Worm (Caenorhabditis elegans) whole organism, L1 larva: Measurements from ENCODE around the gene clec-31.

Experiments used
- C04F5.9 ChIP-seq: sonication (generic microtip); optimal IDR thresholded peaks from 2 replicates; lab custom pipeline; 2016; ENCODE audit warnings: missing genetic modification characterization, missing compliant biosample characterization
- C34B4.2 ChIP-seq: sonication (generic microtip); optimal IDR thresholded peaks from 2 replicates; lab custom pipeline; 2017; ENCODE audit warnings: mild to moderate bottlenecking, missing genetic modification characterization, missing compliant biosample characterization
- alr-1 ChIP-seq: fragments of 200-800 bp; sonication (Bioruptor generic); optimal IDR thresholded peaks from 2 replicates; lab custom pipeline; 2018; ENCODE audit warnings: borderline replicate concordance, mild to moderate bottlenecking, missing genetic modification characterization, missing compliant biosample characterization
- ceh-82 ChIP-seq, 3 experiments: fragments of 150-350 bp in 1 of 3; sonication (generic microtip) in 2 of 3; optimal IDR thresholded peaks; 2 replicates each; lab custom pipeline; 2014 to 2017; ENCODE audit warnings: missing biosample characterization in 3 of 3, missing genetic modification characterization in 3 of 3
- ceh-88 ChIP-seq: fragments of 200-800 bp; sonication (Bioruptor generic); IDR thresholded peaks from 2 replicates; pipeline ENCODE4 v1.3.6; 2022; ENCODE audit warnings: missing genetic modification characterization, missing compliant biosample characterization
- ceh-90 ChIP-seq: sonication (generic microtip); optimal IDR thresholded peaks from 2 replicates; lab custom pipeline; 2016; ENCODE audit warnings: missing genetic modification characterization, missing compliant biosample characterization
- efl-3 ChIP-seq: fragments of 200-800 bp; sonication (Bioruptor generic); optimal IDR thresholded peaks from 2 replicates; lab custom pipeline; 2018; ENCODE audit warnings: mild to moderate bottlenecking, missing genetic modification characterization, missing compliant biosample characterization
- elt-3 ChIP-seq, 6 experiments: fragments of 150-350 bp in 1 of 6; sonication (generic microtip); optimal IDR thresholded peaks; 2 replicates each; lab custom pipeline; 2017 to 2018; ENCODE audit warnings: missing biosample characterization in 6 of 6, missing genetic modification characterization in 6 of 6, inconsistent platforms in 1 of 6
- fkh-10 ChIP-seq: sonication (generic microtip); optimal IDR thresholded peaks from 2 replicates; lab custom pipeline; 2017; ENCODE audit warnings: missing biosample characterization, missing genetic modification reagents, missing genetic modification characterization
- hlh-17 ChIP-seq: fragments of 200-800 bp; sonication (Bioruptor generic); optimal IDR thresholded peaks from 2 replicates; lab custom pipeline; 2018; ENCODE audit warnings: missing genetic modification characterization, mild to moderate bottlenecking, missing compliant biosample characterization, moderate library complexity, borderline replicate concordance
- hlh-4 ChIP-seq: sonication (generic microtip); optimal IDR thresholded peaks from 2 replicates; lab custom pipeline; 2016; ENCODE audit warnings: mild to moderate bottlenecking, missing genetic modification characterization, missing compliant biosample characterization
- isw-1 ChIP-seq: fragments of 200-800 bp; sonication (Bioruptor generic); IDR thresholded peaks from 2 replicates; pipeline ENCODE4 v1.3.6; 2022; ENCODE audit warnings: missing genetic modification characterization, missing compliant biosample characterization
- lin-15B ChIP-seq: fragments of 150-350 bp; sonication (generic microtip); optimal IDR thresholded peaks from 3 replicates; lab custom pipeline; 2014; ENCODE audit warnings: missing biosample characterization, missing genetic modification characterization
- lin-39 ChIP-seq: fragments of 150-350 bp; optimal IDR thresholded peaks from 2 replicates; lab custom pipeline; 2014; ENCODE audit warnings: missing biosample characterization, missing genetic modification reagents, missing genetic modification characterization
- lsy-2 ChIP-seq, 2 experiments: fragments of 150-350 bp; optimal IDR thresholded peaks; 2 replicates each; lab custom pipeline; 2014; ENCODE audit warnings: missing biosample characterization in 2 of 2, missing genetic modification characterization in 2 of 2
- mef-2 ChIP-seq: fragments of 150-350 bp; optimal IDR thresholded peaks from 2 replicates; lab custom pipeline; 2014; ENCODE audit warnings: missing biosample characterization, missing genetic modification characterization
- nhr-11 ChIP-seq: fragments of 150-350 bp; optimal IDR thresholded peaks from 2 replicates; lab custom pipeline; 2014; ENCODE audit warnings: missing biosample characterization, missing genetic modification characterization
- nhr-20 ChIP-seq: sonication (generic microtip); optimal IDR thresholded peaks from 2 replicates; lab custom pipeline; 2016; ENCODE audit warnings: mild to moderate bottlenecking, missing genetic modification characterization, missing compliant biosample characterization
- nhr-28 ChIP-seq: fragments of 150-350 bp; optimal IDR thresholded peaks from 2 replicates; lab custom pipeline; 2014; ENCODE audit warnings: missing biosample characterization, missing genetic modification characterization
- nhr-47 ChIP-seq: sonication (generic microtip); optimal IDR thresholded peaks from 2 replicates; lab custom pipeline; 2016; ENCODE audit warnings: mild to moderate bottlenecking, missing genetic modification characterization, moderate library complexity, missing compliant biosample characterization
- nhr-71 ChIP-seq: sonication (generic microtip); optimal IDR thresholded peaks from 2 replicates; lab custom pipeline; 2016; ENCODE audit warnings: mild to moderate bottlenecking, missing genetic modification characterization, moderate library complexity, missing compliant biosample characterization
- nhr-76 ChIP-seq: sonication (generic microtip); optimal IDR thresholded peaks from 2 replicates; lab custom pipeline; 2017; ENCODE audit warnings: missing biosample characterization, missing genetic modification characterization
- nhr-90 ChIP-seq: sonication (generic microtip); optimal IDR thresholded peaks from 2 replicates; lab custom pipeline; 2016; ENCODE audit warnings: mild to moderate bottlenecking, missing genetic modification characterization, missing compliant biosample characterization; ENCODE audit not compliant: poor library complexity
- pax-3 ChIP-seq: fragments of 200-800 bp; sonication (Bioruptor generic); optimal IDR thresholded peaks from 2 replicates; lab custom pipeline; 2018; ENCODE audit warnings: mild to moderate bottlenecking, missing genetic modification characterization, moderate library complexity, missing compliant biosample characterization
- snpc-4 ChIP-seq: fragments of 150-350 bp; optimal IDR thresholded peaks from 2 replicates; lab custom pipeline; 2014; ENCODE audit warnings: missing biosample characterization, missing genetic modification characterization
- sptf-1 ChIP-seq: fragments of 150-350 bp; optimal IDR thresholded peaks from 2 replicates; lab custom pipeline; 2014; ENCODE audit warnings: missing biosample characterization, missing genetic modification characterization
- swsn-7 ChIP-seq: sonication (generic microtip); optimal IDR thresholded peaks from 2 replicates; lab custom pipeline; 2016; ENCODE audit warnings: missing genetic modification characterization, missing compliant biosample characterization
- tlp-1 ChIP-seq: fragments of 150-350 bp; optimal IDR thresholded peaks from 2 replicates; lab custom pipeline; 2014; ENCODE audit warnings: missing biosample characterization, missing genetic modification characterization
- unc-30 ChIP-seq: sonication (generic microtip); optimal IDR thresholded peaks from 2 replicates; lab custom pipeline; 2017; ENCODE audit warnings: missing biosample characterization, missing genetic modification characterization
- unc-62 ChIP-seq: fragments of 150-350 bp; optimal IDR thresholded peaks from 2 replicates; lab custom pipeline; 2014; ENCODE audit warnings: missing biosample characterization, missing genetic modification reagents, missing genetic modification characterization

clec-31 gene

ce11 chrV:16857977-16858479 is at the start of gene clec-31, which contains the start of gene clec-22:
Gene clec-31, minus strand, starts transcription at chrV:16858077.
Gene clec-22, plus strand, starts transcription at chrV:16858429.
- TF ChIP-seq lin-39 (tag; lab: Kevin White, UChicago) (no peak), nhr-76 (tag; lab: Kevin White, UChicago) (no peak), unc-30 (tag; lab: Kevin White, UChicago) (no peak), isw-1 (GFP tag; lab: Robert Waterston, UW) (no peak)

ce11 chrV:16904612-16905011 is 46.7 kb upstream of the clec-31 start, which contains the start of gene nhr-262:
Gene nhr-262, plus strand, starts transcription at chrV:16904912.
- TF ChIP-seq snpc-4 (tag; lab: Kevin White, UChicago) (no peak), alr-1 (tag; lab: Kevin White, UChicago) (no peak), ceh-90 (tag; lab: Kevin White, UChicago) (no peak), C34B4.2 (no peak), elt-3 (tag; optimal IDR thresholded peaks at IDR 0.05; lab: Kevin White, UChicago) (no peak), nhr-20 (no peak), fkh-10 (no peak), tlp-1 (tag; lab: Kevin White, UChicago) (no peak)
- TF ChIP-seq, all 84 proteins: peak for 0

ce11 chrV:16902726-16903125 is 44.8 kb upstream of the clec-31 start, which contains the start of gene srd-68:
Gene srd-68, minus strand, starts transcription at chrV:16902826.
- no peak for TF ChIP-seq nhr-20
- TF ChIP-seq lin-15B (tag; lab: Kevin White, UChicago) = no peak
- no peak for TF ChIP-seq swsn-7

ce11 chrV:16899355-16899754 is 41.5 kb upstream of the clec-31 start, which contains the start of gene fbxa-45:
Gene fbxa-45, minus strand, starts transcription at chrV:16899455.
- TF ChIP-seq lsy-2 (tag; optimal IDR thresholded peaks at IDR 0.05; lab: Kevin White, UChicago) (no peak), sptf-1 (tag; lab: Kevin White, UChicago) (no peak), nhr-28 (tag; lab: Kevin White, UChicago) (no peak)
- TF ChIP-seq, all 84 proteins: peak for 0

- TF ChIP-seq C04F5.9 (tag; lab: Kevin White, UChicago) = no peak
- no peak for TF ChIP-seq nhr-71 (tag; lab: Kevin White, UChicago)
- TF ChIP-seq nhr-47 (tag; lab: Kevin White, UChicago) = no peak
- TF ChIP-seq pax-3 = no peak
- TF ChIP-seq unc-62 (GFP tag; lab: Kevin White, UChicago) = no peak
- no peak for TF ChIP-seq nhr-90 (tag; lab: Kevin White, UChicago)
- no peak for TF ChIP-seq ceh-82 (tag; optimal IDR thresholded peaks at IDR 0.05; lab: Kevin White, UChicago)
- TF ChIP-seq mef-2 (tag; lab: Kevin White, UChicago) = no peak
- TF ChIP-seq nhr-28 (tag; lab: Kevin White, UChicago) = no peak
- no peak for TF ChIP-seq ceh-88 (GFP tag; lab: Robert Waterston, UW)
- no peak for TF ChIP-seq elt-3 (tag; optimal IDR thresholded peaks at IDR 0.05; lab: Kevin White, UChicago)
Observed at ce11 chrV:16893440-16893839, 35.6 kb upstream of the clec-31 start, which contains the start of gene F09C6.15. Gene F09C6.15, plus strand, starts transcription at chrV:16893740.

- TF ChIP-seq hlh-4 (tag; lab: Kevin White, UChicago) = no peak
- TF ChIP-seq lin-15B (tag; lab: Kevin White, UChicago) = no peak
- no peak for TF ChIP-seq hlh-17 (GFP tag; lab: Kevin White, UChicago)
- no peak for TF ChIP-seq C34B4.2
- TF ChIP-seq efl-3 = no peak
- no peak for TF ChIP-seq nhr-11 (tag; lab: Kevin White, UChicago)
- TF ChIP-seq nhr-76 (tag; lab: Kevin White, UChicago) = no peak
Observed at ce11 chrV:16888788-16889325, 31.0 kb upstream of the clec-31 start, which contains the start of the genes ifas-2 and fbxa-44. Gene ifas-2, minus strand, starts transcription at chrV:16888888. Gene fbxa-44, plus strand, starts transcription at chrV:16889275.
